Worm (Caenorhabditis elegans): ENCODE results near the gene sec-16A.2.
A peak's percentile ranks its signal among the peaks of the same experiment; 100 is the strongest.

Gene sec-16A.2

ce11 chrX:8246126-8246525 lies 40.9 kb upstream of the sec-16A.2 start, which contains the start of gene kqt-2:
TSS of gene kqt-2 (minus strand) at chrX:8246369.
- TF ChIP-seq blmp-1 (tag; optimal IDR thresholded peaks at IDR 0.05) (no peak), unc-120 (tag; optimal IDR thresholded peaks at IDR 0.05; ENCODE audit: poor library complexity, severe bottlenecking) (no peak), hlh-1 (tag; optimal IDR thresholded peaks at IDR 0.05) (no peak), ceh-39 (tag; optimal IDR thresholded peaks at IDR 0.05) (no peak), drap-1 (GFP tag; optimal IDR thresholded peaks at IDR 0.05) (no peak), pha-4 (tag; optimal IDR thresholded peaks at IDR 0.05) (no peak), lin-13 (tag; optimal IDR thresholded peaks at IDR 0.05) (no peak), nhr-76 (tag; optimal IDR thresholded peaks at IDR 0.05) (no peak), ces-1 (GFP tag; optimal IDR thresholded peaks at IDR 0.05) (no peak)

- no peak for TF ChIP-seq ceh-43 (GFP tag; optimal IDR thresholded peaks at IDR 0.05)
- TF ChIP-seq nhr-12 (tag; optimal IDR thresholded peaks at IDR 0.05), result no peak
- no peak for TF ChIP-seq nhr-237 (tag; optimal IDR thresholded peaks at IDR 0.05)
- TF ChIP-seq lsy-2 (tag; optimal IDR thresholded peaks at IDR 0.05), result no peak
- no peak for TF ChIP-seq ztf-11 (tag; optimal IDR thresholded peaks at IDR 0.05)
- no peak for TF ChIP-seq snpc-4 (tag; optimal IDR thresholded peaks at IDR 0.05)
- no peak for TF ChIP-seq lin-32 (GFP tag; optimal IDR thresholded peaks at IDR 0.05)
- no peak for TF ChIP-seq mab-5 (tag; optimal IDR thresholded peaks at IDR 0.05)
- no peak for TF ChIP-seq lin-13 (tag; optimal IDR thresholded peaks at IDR 0.05)
- TF ChIP-seq nhr-28 (tag; optimal IDR thresholded peaks at IDR 0.05), result no peak
- TF ChIP-seq flh-1 (GFP tag; optimal IDR thresholded peaks at IDR 0.05), result no peak
- TF ChIP-seq nhr-2 (tag; optimal IDR thresholded peaks at IDR 0.05), result no peak
- TF ChIP-seq blmp-1 (tag; optimal IDR thresholded peaks at IDR 0.05), result no peak
- TF ChIP-seq nhr-76 (tag; optimal IDR thresholded peaks at IDR 0.05), result no peak
- no peak for TF ChIP-seq unc-62 (GFP tag; optimal IDR thresholded peaks at IDR 0.05)
These were observed 40.0 kb upstream of the sec-16A.2 start for ce11 chrX:8247088-8247487.

- TF ChIP-seq unc-39 (tag; optimal IDR thresholded peaks at IDR 0.05) (no peak), ham-2 (GFP tag; optimal IDR thresholded peaks at IDR 0.05) (peak; percentile 49), ces-1 (GFP tag; optimal IDR thresholded peaks at IDR 0.05) (peak; percentile 57), flh-1 (GFP tag; optimal IDR thresholded peaks at IDR 0.05) (no peak), nhr-12 (tag; optimal IDR thresholded peaks at IDR 0.05) (no peak), tbx-8 (GFP tag; optimal IDR thresholded peaks at IDR 0.05) (no peak), M03D4.4 (tag; optimal IDR thresholded peaks at IDR 0.05) (no peak)
These were observed 34.8 kb upstream of the sec-16A.2 start, which contains the start of gene M60.6 for ce11 chrX:8252293-8252692. TSS of gene M60.6 (minus strand) at chrX:8252458.

- no peak for TF ChIP-seq nhr-28 (tag; optimal IDR thresholded peaks at IDR 0.05)
- TF ChIP-seq blmp-1 (tag; optimal IDR thresholded peaks at IDR 0.05), result peak; percentile 42
These were observed 31.6 kb upstream of the sec-16A.2 start for ce11 chrX:8255433-8255832.

ce11 chrX:8257687-8258086 lies 29.4 kb upstream of the sec-16A.2 start:
- TF ChIP-seq nhr-12 (tag; optimal IDR thresholded peaks at IDR 0.05), result no peak
- no peak for TF ChIP-seq mab-5 (tag; optimal IDR thresholded peaks at IDR 0.05)
- no peak for TF ChIP-seq ceh-43 (GFP tag; optimal IDR thresholded peaks at IDR 0.05)
- TF ChIP-seq unc-39 (tag; optimal IDR thresholded peaks at IDR 0.05), result no peak
- no peak for TF ChIP-seq hlh-1 (tag; optimal IDR thresholded peaks at IDR 0.05)
- no peak for TF ChIP-seq mep-1 (tag; optimal IDR thresholded peaks at IDR 0.05)
- TF ChIP-seq pha-4 (tag; optimal IDR thresholded peaks at IDR 0.05), result no peak
- TF ChIP-seq nhr-2 (tag; optimal IDR thresholded peaks at IDR 0.05), result no peak
- no peak for TF ChIP-seq ceh-39 (tag; optimal IDR thresholded peaks at IDR 0.05)
- no peak for TF ChIP-seq lin-32 (GFP tag; optimal IDR thresholded peaks at IDR 0.05)

- TF ChIP-seq mls-2 (tag; optimal IDR thresholded peaks at IDR 0.05), result no peak
- TF ChIP-seq nhr-2 (tag; optimal IDR thresholded peaks at IDR 0.05), result no peak
- no peak for TF ChIP-seq lin-32 (GFP tag; optimal IDR thresholded peaks at IDR 0.05)
- TF ChIP-seq mep-1 (tag; optimal IDR thresholded peaks at IDR 0.05), result no peak
- TF ChIP-seq ceh-43 (GFP tag; optimal IDR thresholded peaks at IDR 0.05), result no peak
These were observed 25.8 kb upstream of the sec-16A.2 start, which contains the start of gene M60.7 for ce11 chrX:8261125-8261684. TSS of gene M60.7 (minus strand) at chrX:8261175.

- TF ChIP-seq hlh-1 (tag; optimal IDR thresholded peaks at IDR 0.05) (peak; percentile 30), flh-1 (GFP tag; optimal IDR thresholded peaks at IDR 0.05) (no peak)
These were observed 24.3 kb upstream of the sec-16A.2 start for ce11 chrX:8262734-8263133.
